Fruit fly (Drosophila melanogaster) whole organism, wandering third instar larva: ENCODE data around the gene plum.
A peak's percentile ranks its signal among the peaks of the same experiment; 100 is the strongest.

Experiments
- Abd-B ChIP-seq: fragments of >200 bp; optimal IDR thresholded peaks from 2 replicates; lab custom pipeline; 2017; ENCODE audit warnings: missing biosample characterization, missing genetic modification characterization
- CG32264 ChIP-seq: fragments of 200-800 bp; sonication (Bioruptor generic); optimal IDR thresholded peaks from 2 replicates; lab custom pipeline; 2016; ENCODE audit warnings: missing biosample characterization, missing genetic modification characterization
- CG9705 ChIP-seq: fragments of 200-800 bp; sonication (Bioruptor generic); optimal IDR thresholded peaks from 2 replicates; lab custom pipeline; 2018; ENCODE audit warnings: missing biosample characterization, mild to moderate bottlenecking, missing genetic modification characterization
- Dfd ChIP-seq: fragments of >200 bp; optimal IDR thresholded peaks from 2 replicates; lab custom pipeline; 2017; ENCODE audit warnings: missing biosample characterization, missing genetic modification characterization
- Dif ChIP-seq: fragments of 200-275, 200-300 bp; sonication (Bioruptor generic); optimal IDR thresholded peaks from 2 replicates; lab custom pipeline; 2018; ENCODE audit warnings: missing biosample characterization, missing genetic modification characterization; ENCODE audit not compliant: partially characterized antibody
- GATAd ChIP-seq: sonication (Bioruptor generic); optimal IDR thresholded peaks from 2 replicates; lab custom pipeline; 2016; ENCODE audit warnings: missing biosample characterization, missing genetic modification characterization
- HLH106 ChIP-seq: fragments of 200-800 bp; optimal IDR thresholded peaks from 3 replicates; lab custom pipeline; 2019; ENCODE audit warnings: missing biosample characterization, mild to moderate bottlenecking, missing genetic modification characterization, moderate library complexity
- Hnf4 ChIP-seq: fragments of 200-800 bp; sonication (Bioruptor generic); optimal IDR thresholded peaks from 2 replicates; lab custom pipeline; 2016; ENCODE audit warnings: missing biosample characterization, mild to moderate bottlenecking, missing genetic modification characterization
- Hr78 ChIP-seq: fragments of >200 bp; optimal IDR thresholded peaks from 2 replicates; lab custom pipeline; 2017; ENCODE audit warnings: missing biosample characterization, missing genetic modification characterization
- Myc ChIP-seq: fragments of >200 bp; optimal IDR thresholded peaks from 2 replicates; lab custom pipeline; 2017
- N ChIP-seq: fragments of >200 bp; optimal IDR thresholded peaks from 2 replicates; lab custom pipeline; 2018; ENCODE audit warnings: missing biosample characterization, missing external identifiers, missing genetic modification characterization
- OdsH ChIP-seq: fragments of 200-800 bp; sonication (Bioruptor generic); optimal IDR thresholded peaks from 2 replicates; lab custom pipeline; 2016; ENCODE audit warnings: missing biosample characterization, mild to moderate bottlenecking, missing genetic modification characterization
- Rel ChIP-seq, 2 experiments: fragments of 200-800 bp; sonication (Bioruptor generic) in 1 of 2; optimal IDR thresholded peaks; 2 replicates in 1 of 2; 3 replicates in 1 of 2; lab custom pipeline; 2016 to 2019; ENCODE audit warnings: mild to moderate bottlenecking in 2 of 2, missing biosample characterization in 2 of 2, missing genetic modification characterization in 2 of 2, moderate library complexity in 1 of 2
- Sp1 ChIP-seq: fragments of 200-800 bp; sonication (Bioruptor generic); optimal IDR thresholded peaks from 3 replicates; lab custom pipeline; 2019; ENCODE audit warnings: missing biosample characterization, mild to moderate bottlenecking, missing genetic modification characterization, moderate library complexity
- Vsx2 ChIP-seq: fragments of 200-300, 225-300 bp; sonication (Bioruptor generic); optimal IDR thresholded peaks from 2 replicates; lab custom pipeline; 2018; ENCODE audit warnings: missing biosample characterization, missing genetic modification characterization; ENCODE audit not compliant: partially characterized antibody
- br ChIP-seq: fragments of 200-800 bp; sonication (Bioruptor generic); optimal IDR thresholded peaks from 2 replicates; lab custom pipeline; 2016; ENCODE audit warnings: missing biosample characterization, missing genetic modification characterization
- brk ChIP-seq: fragments of 200-800 bp; sonication (Bioruptor generic); optimal IDR thresholded peaks from 2 replicates; lab custom pipeline; 2016; ENCODE audit warnings: missing biosample characterization, mild to moderate bottlenecking, missing genetic modification characterization
- dmrt93B ChIP-seq: fragments of 200-800 bp; sonication (Bioruptor generic); optimal IDR thresholded peaks from 2 replicates; lab custom pipeline; 2018; ENCODE audit warnings: missing biosample characterization, mild to moderate bottlenecking, missing genetic modification characterization
- dsf ChIP-seq: sonication (Bioruptor generic); optimal IDR thresholded peaks from 2 replicates; lab custom pipeline; 2016; ENCODE audit warnings: missing biosample characterization, missing genetic modification characterization, borderline replicate concordance
- ey ChIP-seq: fragments of 200-800 bp; sonication (Bioruptor generic); optimal IDR thresholded peaks from 2 replicates; lab custom pipeline; 2016; ENCODE audit warnings: missing biosample characterization, missing genetic modification characterization
- foxo ChIP-seq, 2 experiments: fragments of 200-800 bp; sonication (Bioruptor generic); optimal IDR thresholded peaks; 2 replicates in 1 of 2; 3 replicates in 1 of 2; lab custom pipeline; 2016 to 2017; ENCODE audit warnings: missing biosample characterization in 2 of 2, missing genetic modification characterization in 2 of 2
- fru ChIP-seq: fragments of 200-800 bp; sonication (Bioruptor generic); optimal IDR thresholded peaks from 3 replicates; lab custom pipeline; 2016; ENCODE audit warnings: missing biosample characterization, mild to moderate bottlenecking, missing genetic modification characterization
- h ChIP-seq: fragments of 200-800 bp; sonication (Bioruptor generic); optimal IDR thresholded peaks from 3 replicates; lab custom pipeline; 2016; ENCODE audit warnings: missing biosample characterization, mild to moderate bottlenecking, missing genetic modification characterization
- lola ChIP-seq: fragments of >200 bp; optimal IDR thresholded peaks from 2 replicates; lab custom pipeline; 2017; ENCODE audit warnings: missing biosample characterization, missing genetic modification characterization
- pan ChIP-seq: fragments of >200 bp; optimal IDR thresholded peaks from 2 replicates; lab custom pipeline; 2017
- psq ChIP-seq: fragments of 200-800 bp; sonication (Bioruptor generic); optimal IDR thresholded peaks from 3 replicates; lab custom pipeline; 2017; ENCODE audit warnings: missing biosample characterization, mild to moderate bottlenecking, missing genetic modification characterization, moderate library complexity
- rgr ChIP-seq: fragments of 200-800 bp; sonication (Bioruptor generic); optimal IDR thresholded peaks from 3 replicates; lab custom pipeline; 2016; ENCODE audit warnings: missing biosample characterization, mild to moderate bottlenecking, missing genetic modification characterization
- sage ChIP-seq: fragments of 200-800 bp; sonication (Bioruptor generic); optimal IDR thresholded peaks from 2 replicates; lab custom pipeline; 2016; ENCODE audit warnings: missing biosample characterization, mild to moderate bottlenecking, missing genetic modification characterization
- sv ChIP-seq: fragments of 200-800 bp; sonication (Bioruptor generic); optimal IDR thresholded peaks from 3 replicates; lab custom pipeline; 2016; ENCODE audit warnings: missing biosample characterization, missing genetic modification characterization
- tai ChIP-seq: sonication (Bioruptor generic); optimal IDR thresholded peaks from 2 replicates; lab custom pipeline; 2016; ENCODE audit warnings: missing biosample characterization, missing genetic modification characterization
- usp ChIP-seq: fragments of >200 bp; optimal IDR thresholded peaks from 2 replicates; lab custom pipeline; 2017; ENCODE audit warnings: missing biosample characterization, missing genetic modification characterization

plum gene

DNA sequence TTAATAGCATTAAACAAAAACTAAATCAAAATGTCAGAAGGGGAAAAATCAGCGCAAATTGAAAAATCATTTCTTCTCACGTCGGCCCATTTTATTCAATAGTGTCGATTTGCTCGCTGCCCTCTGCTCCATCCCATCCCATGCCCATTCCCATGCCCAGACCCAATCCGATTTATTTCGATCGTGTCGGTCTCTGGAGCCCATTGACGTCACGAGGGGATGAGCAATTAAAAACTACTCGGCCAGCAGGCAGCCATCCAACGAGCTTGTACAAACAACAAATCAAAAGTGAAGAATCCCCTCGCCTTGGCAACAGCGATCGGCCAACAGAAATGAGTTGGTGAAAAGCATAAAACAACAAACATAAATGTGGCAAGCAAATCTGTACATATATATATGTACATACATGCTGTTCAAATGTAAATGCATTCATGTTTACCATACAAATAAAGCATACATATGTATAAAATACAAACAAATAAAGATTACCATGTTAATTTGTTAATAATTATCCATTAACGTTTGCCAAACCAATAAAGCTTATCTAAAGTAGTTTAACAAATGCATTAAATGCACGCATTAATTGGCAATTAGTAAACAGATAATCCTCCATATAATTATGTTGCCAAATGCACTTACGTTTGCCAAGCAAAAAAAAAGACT lies 14.7 kb upstream of the plum start:
- TF ChIP-seq sv (no peak), OdsH (GFP tag; lab: Kevin White, UChicago) (no peak), Hr78 (GFP tag; lab: Kevin White, UChicago) (no peak), psq (GFP tag; lab: Kevin White, UChicago) (no peak), Abd-B (no peak), Hnf4 (GFP tag; lab: Kevin White, UChicago) (no peak), Rel (GFP tag; optimal IDR thresholded peaks at IDR 0.05; lab: Kevin White, UChicago) (no peak), Rel (tag; optimal IDR thresholded peaks at IDR 0.05; lab: Kevin White, UChicago) (no peak), lola (no peak), rgr (no peak), HLH106 (tag; lab: Kevin White, UChicago) (no peak)

DNA sequence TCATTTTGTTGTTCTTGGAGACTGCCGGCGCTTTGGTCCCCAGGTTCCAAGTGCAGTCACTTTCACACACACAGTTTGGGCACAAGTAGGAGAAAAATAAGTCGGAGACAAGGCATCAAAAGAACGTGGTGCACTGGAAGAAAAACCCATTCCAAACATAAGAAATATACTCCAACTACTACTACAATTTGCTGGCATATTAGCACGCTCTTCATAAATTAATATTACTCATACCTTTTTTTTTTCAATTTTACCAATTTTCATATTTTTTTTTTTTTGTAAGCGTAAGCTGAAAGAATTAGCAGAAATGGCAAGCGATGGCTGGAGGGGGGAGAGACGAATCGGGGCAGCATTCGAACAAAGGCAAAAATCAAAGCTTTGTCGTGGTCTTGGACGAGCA lies 13.9 kb upstream of the plum start:
- peak in 1 of 2 experiments; percentile 3 for TF ChIP-seq foxo (GFP tag; optimal IDR thresholded peaks at IDR 0.05; lab: Kevin White, UChicago)
- TF ChIP-seq Sp1 = no peak
- TF ChIP-seq rgr = peak; percentile 39
- no peak for TF ChIP-seq psq (GFP tag; lab: Kevin White, UChicago)
- TF ChIP-seq pan = no peak
- TF ChIP-seq Myc (lab: Kevin White, UChicago) = no peak
- peak; percentile 12 for TF ChIP-seq ey
- no peak for TF ChIP-seq N (GFP tag; lab: Kevin White, UChicago)
- no peak for TF ChIP-seq brk (GFP tag; lab: Kevin White, UChicago)
- TF ChIP-seq h (GFP tag; lab: Kevin White, UChicago) = peak; percentile 36
- no peak for TF ChIP-seq Hr78 (GFP tag; lab: Kevin White, UChicago)
- no peak for TF ChIP-seq GATAd (GFP tag; lab: Kevin White, UChicago)
- TF ChIP-seq usp (GFP tag; lab: Kevin White, UChicago) = no peak
- no peak for TF ChIP-seq OdsH (GFP tag; lab: Kevin White, UChicago)
- no peak for TF ChIP-seq Vsx2 (GFP tag; lab: Kevin White, UChicago)
- no peak for TF ChIP-seq dsf

DNA sequence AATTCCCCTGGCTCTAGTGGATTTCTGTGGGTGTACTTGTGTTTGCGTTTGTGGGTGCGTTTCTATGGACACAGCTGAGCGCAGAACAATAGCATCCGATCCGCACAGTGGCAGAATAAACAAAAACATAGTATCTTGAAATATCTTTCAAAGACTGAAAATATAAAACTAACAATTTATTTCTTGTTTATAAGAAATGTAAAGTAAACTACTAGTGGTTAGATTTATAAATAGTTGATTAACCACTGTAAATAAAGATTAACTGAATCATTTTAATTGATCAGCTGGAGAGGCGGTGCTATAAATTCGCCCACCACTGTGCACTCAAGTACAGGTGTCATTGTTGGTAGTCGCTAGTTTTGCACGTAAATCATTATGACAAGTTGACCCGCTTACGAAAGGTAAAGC lies 12.6 kb upstream of the plum start:
- TF ChIP-seq rgr (no peak), tai (GFP tag; lab: Kevin White, UChicago) (peak; percentile 23)
- TF ChIP-seq, all 38 proteins: peak for 1

DNA sequence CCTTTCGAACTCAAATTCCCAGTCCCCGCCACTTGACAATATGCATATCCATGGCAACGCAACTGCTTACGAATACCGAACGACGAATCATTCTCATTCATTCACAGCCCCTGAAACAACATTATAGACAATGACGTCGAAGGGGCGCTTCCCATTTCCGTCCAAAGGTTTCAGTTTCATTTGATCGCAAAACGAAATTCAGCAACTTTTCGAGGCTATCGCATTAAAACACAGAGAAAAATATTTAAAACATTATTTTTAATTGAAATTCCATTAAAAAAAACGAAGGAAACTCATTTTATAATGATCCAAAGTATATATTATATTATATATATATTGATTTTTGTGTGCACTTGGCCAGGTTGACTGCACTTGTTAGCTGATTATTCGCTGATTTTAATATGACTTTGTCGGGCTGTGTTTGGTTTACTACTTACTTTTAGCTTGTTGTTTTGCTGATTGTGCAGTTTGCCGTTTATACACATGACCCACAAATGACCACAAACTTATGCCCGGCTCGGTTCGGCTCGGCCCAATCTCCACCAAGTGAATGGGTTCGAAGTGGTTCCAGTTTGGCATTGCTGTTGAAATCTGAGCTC lies 11.4 kb upstream of the plum start:
- no peak for TF ChIP-seq GATAd (GFP tag; lab: Kevin White, UChicago)
- TF ChIP-seq tai (GFP tag; lab: Kevin White, UChicago) = no peak
- TF ChIP-seq sv = no peak
- no peak for TF ChIP-seq Sp1
- TF ChIP-seq Hnf4 (GFP tag; lab: Kevin White, UChicago) = no peak
- no peak for TF ChIP-seq Hr78 (GFP tag; lab: Kevin White, UChicago)
- TF ChIP-seq pan = no peak
- TF ChIP-seq CG32264 (GFP tag; lab: Kevin White, UChicago) = no peak
- no peak for TF ChIP-seq sage (GFP tag; lab: Kevin White, UChicago)
- TF ChIP-seq dmrt93B (GFP tag; lab: Kevin White, UChicago) = no peak
- TF ChIP-seq br (GFP tag; lab: Kevin White, UChicago) = no peak
- no peak for TF ChIP-seq Dif (GFP tag; lab: Kevin White, UChicago)
- no peak for TF ChIP-seq Abd-B

DNA sequence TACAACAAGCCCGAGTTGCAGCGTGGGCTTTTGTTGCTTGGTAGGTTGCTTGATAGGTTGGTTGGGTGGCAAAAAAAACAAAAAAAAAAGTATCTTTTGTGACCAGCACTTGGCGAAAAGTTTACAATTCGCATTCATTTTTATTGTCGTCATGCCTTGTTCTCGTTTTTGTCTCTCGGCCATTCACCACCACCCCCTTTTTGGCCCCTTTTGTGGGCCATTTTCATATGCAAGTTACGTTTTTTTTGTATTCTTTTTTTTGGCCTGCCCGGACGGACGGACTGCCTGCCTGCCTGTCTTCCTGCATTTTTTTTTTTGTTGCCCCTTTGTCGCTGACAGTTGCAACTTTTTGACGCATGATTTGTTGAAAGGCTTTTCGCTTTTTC lies 8.4 kb upstream of the plum start:
- TF ChIP-seq N (GFP tag; lab: Kevin White, UChicago) = no peak
- TF ChIP-seq GATAd (GFP tag; lab: Kevin White, UChicago) = no peak
- no peak for TF ChIP-seq pan
- no peak for TF ChIP-seq rgr
- no peak for TF ChIP-seq Vsx2 (GFP tag; lab: Kevin White, UChicago)
- TF ChIP-seq br (GFP tag; lab: Kevin White, UChicago) = no peak
- TF ChIP-seq sv = no peak
- TF ChIP-seq Abd-B = no peak
- TF ChIP-seq tai (GFP tag; lab: Kevin White, UChicago) = no peak
- no peak for TF ChIP-seq usp (GFP tag; lab: Kevin White, UChicago)
- no peak for TF ChIP-seq ey
- TF ChIP-seq OdsH (GFP tag; lab: Kevin White, UChicago) = no peak
- no peak for TF ChIP-seq brk (GFP tag; lab: Kevin White, UChicago)
- TF ChIP-seq fru (GFP tag; lab: Kevin White, UChicago) = no peak
- TF ChIP-seq Hnf4 (GFP tag; lab: Kevin White, UChicago) = no peak
- TF ChIP-seq CG9705 (GFP tag; lab: Kevin White, UChicago) = no peak
- TF ChIP-seq dsf = no peak
- no peak for TF ChIP-seq Hr78 (GFP tag; lab: Kevin White, UChicago)
- TF ChIP-seq Dfd (GFP tag; lab: Kevin White, UChicago) = no peak
- TF ChIP-seq HLH106 (tag; lab: Kevin White, UChicago) = no peak
